Worm (Caenorhabditis elegans): ENCODE measurements around the gene F15G9.2.

- no peak for TF ChIP-seq ama-1 (optimal IDR thresholded peaks at IDR 0.05)
- no peak for TF ChIP-seq ets-7 (tag; optimal IDR thresholded peaks at IDR 0.05)
- no peak for TF ChIP-seq tra-4 (tag; optimal IDR thresholded peaks at IDR 0.05)
- no peak for TF ChIP-seq hmg-4 (GFP tag; optimal IDR thresholded peaks at IDR 0.05)
Measured at ce11 chrX:9698359-9698758, 15.2 kb downstream of the F15G9.2 start, which contains the start of gene dyf-7.

Data from whole organism, early embryonic.